Worm (Caenorhabditis elegans): ENCODE data around the gene col-90.

The col-90 gene

DNA sequence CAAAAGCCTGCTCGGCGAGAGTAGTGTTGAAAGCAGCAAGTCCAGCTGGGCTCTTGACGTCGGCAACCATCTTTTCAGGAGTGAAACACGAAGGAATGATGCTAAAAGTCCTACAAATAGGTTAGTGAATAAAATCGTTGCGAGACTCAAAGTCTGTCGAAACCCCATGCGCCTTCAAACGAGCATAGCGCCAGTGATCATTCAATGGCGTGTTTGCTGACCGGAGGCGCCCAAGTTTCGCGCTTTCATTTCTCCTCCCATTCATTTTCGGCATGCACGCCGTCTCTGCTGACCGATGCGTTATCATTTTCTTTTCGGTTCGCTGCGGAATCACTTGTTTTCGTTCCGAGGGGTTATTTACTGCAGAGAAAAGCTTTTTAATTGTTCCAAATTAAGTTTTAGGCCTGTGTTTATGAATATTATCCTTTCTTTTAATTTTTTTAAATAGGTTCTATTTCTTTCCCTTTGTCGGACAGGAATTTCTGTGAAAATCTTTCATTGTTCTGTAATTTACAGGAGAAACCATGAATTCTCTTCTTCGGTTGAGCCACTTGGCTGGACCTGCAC lies 24.6 kb downstream of the col-90 start, which contains the start of the genes eef-1B.1 and aco-2 (continued):
- TF ChIP-seq sdc-2 (tag; optimal IDR thresholded peaks at IDR 0.05) (no peak), rnt-1 (tag; optimal IDR thresholded peaks at IDR 0.05) (no peak), hlh-30 (tag; optimal IDR thresholded peaks at IDR 0.05; ENCODE audit: insufficient read depth) (peak; percentile 37), ref-2 (tag; optimal IDR thresholded peaks at IDR 0.05) (no peak), gmeb-2 (tag; optimal IDR thresholded peaks at IDR 0.05) (no peak), pha-4 (tag; optimal IDR thresholded peaks at IDR 0.05) (no peak), pha-2 (tag; optimal IDR thresholded peaks at IDR 0.05) (no peak), nhr-232 (tag; optimal IDR thresholded peaks at IDR 0.05) (no peak), hlh-8 (tag; optimal IDR thresholded peaks at IDR 0.05) (no peak), elt-2 (tag; optimal IDR thresholded peaks at IDR 0.05) (peak; percentile 25), sox-4 (tag; optimal IDR thresholded peaks at IDR 0.05) (no peak), lin-11 (tag; optimal IDR thresholded peaks at IDR 0.05) (no peak), hlh-15 (tag; optimal IDR thresholded peaks at IDR 0.05) (no peak), mec-3 (tag; optimal IDR thresholded peaks at IDR 0.05; ENCODE audit: borderline replicate concordance) (no peak), unc-3 (GFP tag; conservative IDR thresholded peaks at IDR 0.05) (no peak), unc-3 (tag; optimal IDR thresholded peaks at IDR 0.05) (no peak), ceh-24 (tag; optimal IDR thresholded peaks at IDR 0.05) (no peak), che-1 (tag; optimal IDR thresholded peaks at IDR 0.05) (no peak), unc-42 (tag; optimal IDR thresholded peaks at IDR 0.05) (peak; percentile 62), unc-86 (tag; optimal IDR thresholded peaks at IDR 0.05) (peak; percentile 6), ceh-18 (tag; optimal IDR thresholded peaks at IDR 0.05) (peak; percentile 25), ttx-3 (tag; optimal IDR thresholded peaks at IDR 0.05) (no peak), ahr-1 (tag; optimal IDR thresholded peaks at IDR 0.05) (no peak), fkh-6 (tag; optimal IDR thresholded peaks at IDR 0.05) (no peak), F13H6.1 (tag; optimal IDR thresholded peaks at IDR 0.05) (no peak), ceh-45 (GFP tag; IDR thresholded peaks at IDR 0.05) (no peak), T23F11.4 (GFP tag; optimal IDR thresholded peaks at IDR 0.05) (no peak)

DNA sequence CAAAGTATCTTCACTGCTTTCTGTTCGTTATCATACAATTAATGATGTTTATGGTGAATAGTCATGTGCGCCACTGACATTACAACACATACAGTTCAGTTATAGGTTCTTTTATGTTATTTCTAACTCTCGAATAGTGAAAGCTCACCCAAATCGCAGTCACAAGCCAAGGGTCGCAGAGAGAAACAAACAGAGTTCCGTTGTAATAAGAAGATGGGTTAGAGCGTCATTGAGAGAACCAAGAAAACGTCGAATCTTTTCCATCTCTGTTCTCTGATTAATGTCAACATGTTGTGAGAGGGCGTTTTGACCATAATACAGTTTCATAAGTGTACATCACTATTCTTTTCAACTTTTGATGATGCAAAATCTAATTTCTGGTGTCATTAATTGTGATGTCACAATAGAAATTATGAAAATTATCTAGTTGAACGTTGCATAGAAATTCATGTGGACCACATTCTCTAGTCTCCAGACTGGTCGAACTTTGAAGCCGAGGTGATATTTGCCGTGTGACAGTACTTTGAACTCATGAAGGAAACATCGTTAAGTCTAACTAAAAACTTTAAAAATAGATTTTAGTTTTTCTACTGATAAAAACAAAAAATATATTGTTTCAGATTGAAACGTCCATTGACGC lies 25.4 kb downstream of the col-90 start:
- no peak for TF ChIP-seq ahr-1 (tag; optimal IDR thresholded peaks at IDR 0.05)
- no peak for TF ChIP-seq Y22D7AL.16 (tag; optimal IDR thresholded peaks at IDR 0.05)
- TF ChIP-seq K09A11.1 (tag; optimal IDR thresholded peaks at IDR 0.05; ENCODE audit: insufficient read depth): no peak
- TF ChIP-seq tbx-2 (tag; optimal IDR thresholded peaks at IDR 0.05): no peak
- TF ChIP-seq unc-86 (tag; optimal IDR thresholded peaks at IDR 0.05): no peak

DNA sequence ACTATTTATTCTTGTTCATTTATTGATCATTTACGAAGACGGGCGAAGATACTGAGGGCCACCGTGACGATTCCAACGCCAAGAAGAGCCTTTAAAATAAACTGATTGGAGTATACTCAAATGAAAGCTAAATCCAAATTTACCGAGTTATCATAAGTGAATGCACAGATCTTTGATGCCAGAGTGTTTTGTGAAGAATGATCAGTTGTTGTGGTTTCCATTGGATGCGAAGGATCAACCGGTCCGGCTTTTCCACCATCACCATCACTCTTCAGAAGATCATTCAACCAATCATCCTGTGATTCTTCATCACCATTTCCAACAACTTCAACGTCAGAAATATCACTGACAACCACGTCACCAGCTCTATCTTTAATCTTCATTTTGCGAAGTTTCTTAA lies 28.6 kb downstream of the col-90 start:
- TF ChIP-seq lim-6 (tag; optimal IDR thresholded peaks at IDR 0.05) (no peak), pha-4 (tag; optimal IDR thresholded peaks at IDR 0.05) (no peak), sdc-2 (tag; optimal IDR thresholded peaks at IDR 0.05) (no peak)

DNA sequence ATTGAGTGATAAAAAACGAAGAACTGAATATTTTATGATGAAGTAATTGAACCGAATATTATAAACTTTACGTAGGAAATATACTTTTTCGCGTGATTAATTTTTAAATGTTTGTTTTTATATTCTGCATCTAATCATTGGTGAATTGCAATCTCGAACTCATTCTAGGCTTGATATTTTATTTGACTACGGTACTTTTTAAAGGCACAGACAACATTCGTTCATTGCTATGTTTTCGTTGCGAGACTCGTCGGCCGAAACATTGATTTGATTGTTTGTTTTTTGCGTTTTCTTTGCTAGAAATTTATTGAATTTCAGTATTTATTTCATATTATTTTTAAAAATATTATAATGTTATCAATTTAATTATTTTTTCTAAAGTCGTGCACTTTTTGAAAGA lies 29.1 kb downstream of the col-90 start, which contains the start of gene C06G4.4:
Gene C06G4.4 (minus strand): TSS at position 36 of the 400 bp plus-strand sequence.
- TF ChIP-seq ceh-31 (tag; optimal IDR thresholded peaks at IDR 0.05) (no peak), sox-4 (tag; optimal IDR thresholded peaks at IDR 0.05) (no peak), ceh-48 (tag; optimal IDR thresholded peaks at IDR 0.05) (no peak), fkh-10 (GFP tag; optimal IDR thresholded peaks at IDR 0.05) (no peak), ceh-34 (tag; optimal IDR thresholded peaks at IDR 0.05) (no peak)

DNA sequence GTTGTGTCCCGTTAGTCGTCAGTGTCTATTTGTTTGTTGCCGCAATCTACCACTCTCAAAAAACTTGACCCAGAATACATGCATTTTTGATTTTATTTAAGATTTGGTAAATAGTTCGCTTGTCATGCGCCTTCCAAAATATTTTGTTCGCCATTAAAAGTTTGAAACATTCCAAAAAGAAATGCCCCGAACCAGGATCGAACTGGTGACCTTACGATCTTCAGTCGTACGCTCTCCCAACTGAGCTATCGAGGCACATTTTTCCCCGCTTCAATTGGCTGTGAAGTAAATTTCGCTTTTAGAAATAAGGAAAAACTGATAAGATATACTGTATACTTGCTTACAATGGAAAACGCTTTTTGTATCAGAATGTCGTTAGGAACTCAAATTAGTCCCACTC lies 29.7 kb downstream of the col-90 start:
- TF ChIP-seq nhr-232 (tag; optimal IDR thresholded peaks at IDR 0.05) (no peak), ceh-6 (GFP tag; optimal IDR thresholded peaks at IDR 0.05) (no peak), odd-2 (tag; optimal IDR thresholded peaks at IDR 0.05) (no peak), unc-3 (GFP tag; conservative IDR thresholded peaks at IDR 0.05) (no peak), unc-3 (tag; optimal IDR thresholded peaks at IDR 0.05) (no peak), npax-4 (tag; optimal IDR thresholded peaks at IDR 0.05) (no peak), ceh-48 (tag; optimal IDR thresholded peaks at IDR 0.05) (no peak), hlh-6 (tag; optimal IDR thresholded peaks at IDR 0.05) (no peak), ama-1 (optimal IDR thresholded peaks at IDR 0.05) (no peak), unc-55 (GFP tag; optimal IDR thresholded peaks at IDR 0.05) (no peak), fax-1 (tag; optimal IDR thresholded peaks at IDR 0.05) (no peak), lin-11 (tag; optimal IDR thresholded peaks at IDR 0.05) (no peak)
